Worm (Caenorhabditis elegans): ENCODE measurements around the gene C49F8.3.

- TF ChIP-seq scrt-1 (GFP tag; IDR thresholded peaks at IDR 0.05) = no peak
- no peak for TF ChIP-seq hnd-1 (tag; optimal IDR thresholded peaks at IDR 0.05)
- TF ChIP-seq ama-1 (optimal IDR thresholded peaks at IDR 0.05) = no peak
- no peak for TF ChIP-seq ets-7 (tag; optimal IDR thresholded peaks at IDR 0.05)
- TF ChIP-seq tra-4 (tag; optimal IDR thresholded peaks at IDR 0.05) = no peak
Observed at ce11 chrX:13366955-13367354, 20.4 kb downstream of the C49F8.3 start.

Measured in whole organism, early embryonic.